Worm (Caenorhabditis elegans): ENCODE measurements around the gene col-142.

col-142 gene

DNA sequence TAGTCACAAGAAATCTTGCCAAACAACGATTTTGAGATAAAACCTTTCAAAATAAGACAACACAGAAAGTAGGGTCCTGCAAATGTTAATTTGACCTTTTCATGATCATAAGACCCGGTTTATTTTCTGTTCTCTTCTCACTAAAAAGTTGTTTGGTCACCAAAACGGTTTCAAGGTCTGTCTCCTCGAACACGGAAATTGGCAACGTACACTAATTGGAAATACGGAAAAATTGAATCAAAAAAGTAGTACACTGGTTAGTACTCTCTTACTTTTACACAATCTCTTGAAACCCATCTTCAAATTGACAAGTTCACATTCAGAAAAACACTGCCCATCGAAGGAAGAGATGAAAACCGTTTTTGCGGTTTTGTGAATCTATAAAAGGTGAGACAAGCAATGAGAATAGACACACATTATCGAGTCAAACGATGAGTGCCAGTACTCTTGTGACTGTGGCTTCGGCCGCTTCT, at the start of gene col-142:
col-142 (plus strand) TSS at position 423 of the 473 bp plus-strand sequence.
- TF ChIP-seq pes-1 (GFP tag; IDR thresholded peaks at IDR 0.05): no peak
- TF ChIP-seq scrt-1 (GFP tag; IDR thresholded peaks at IDR 0.05): no peak
- no peak for TF ChIP-seq aly-1 (tag; optimal IDR thresholded peaks at IDR 0.05)

DNA sequence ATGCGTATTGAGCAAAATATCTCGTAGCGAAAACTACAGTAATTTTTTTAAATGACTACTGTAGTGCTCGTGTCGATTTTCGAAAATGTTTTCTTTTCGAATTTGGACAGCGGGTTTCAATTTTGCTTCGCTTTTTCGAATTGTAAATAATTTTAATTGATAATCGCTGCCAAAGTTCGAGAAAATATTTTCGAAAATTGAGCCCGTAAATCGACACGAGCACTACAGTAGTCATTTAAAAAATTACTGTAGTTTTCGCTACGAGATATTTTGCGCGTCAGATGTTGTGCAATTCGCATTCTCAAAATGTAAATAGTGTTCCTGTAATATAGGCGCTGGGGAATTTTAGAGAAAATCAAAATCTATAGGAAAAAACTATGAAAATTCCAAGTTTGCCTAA, 48.7 kb upstream of the col-142 start:
- TF ChIP-seq hnd-1 (tag; optimal IDR thresholded peaks at IDR 0.05) (no peak), ceh-13 (GFP tag; optimal IDR thresholded peaks at IDR 0.05) (no peak), B0310.2 (tag; optimal IDR thresholded peaks at IDR 0.05) (no peak), ets-7 (tag; optimal IDR thresholded peaks at IDR 0.05) (no peak), tbx-37 (GFP tag; conservative IDR thresholded peaks at IDR 0.05) (no peak), hmg-4 (GFP tag; optimal IDR thresholded peaks at IDR 0.05) (no peak), scrt-1 (GFP tag; IDR thresholded peaks at IDR 0.05) (no peak), hmbx-1 (tag; optimal IDR thresholded peaks at IDR 0.05) (no peak)

DNA sequence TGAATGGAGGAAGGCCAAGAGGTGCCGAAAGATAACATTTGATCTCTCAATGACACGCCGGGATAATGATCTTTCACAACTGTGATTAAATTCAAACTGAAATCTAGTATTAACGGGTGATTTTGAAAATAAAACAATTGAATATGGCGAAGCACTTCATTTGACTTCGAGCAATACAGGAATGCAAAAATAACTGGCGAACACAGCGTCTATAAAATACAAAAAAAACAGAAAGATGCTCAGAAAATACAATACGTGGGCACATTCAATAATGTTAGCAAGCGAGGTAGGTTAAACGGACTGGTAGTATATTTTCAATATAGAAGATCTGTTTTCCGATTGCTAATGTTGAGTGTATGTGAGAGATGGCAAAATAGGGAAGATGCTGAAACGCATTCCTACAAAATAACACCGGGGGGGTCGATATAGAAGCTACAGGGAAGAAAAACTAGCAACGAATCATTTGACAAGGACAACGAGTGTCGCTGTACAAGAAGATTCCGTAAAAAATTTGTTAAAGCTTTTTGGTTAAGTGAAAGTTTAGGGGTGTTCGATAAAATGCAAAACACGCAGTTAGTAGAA, 47.8 kb upstream of the col-142 start:
- TF ChIP-seq tra-4 (tag; optimal IDR thresholded peaks at IDR 0.05) (no peak), ets-7 (tag; optimal IDR thresholded peaks at IDR 0.05) (no peak), aly-1 (tag; optimal IDR thresholded peaks at IDR 0.05) (no peak), B0310.2 (tag; optimal IDR thresholded peaks at IDR 0.05) (no peak), ama-1 (optimal IDR thresholded peaks at IDR 0.05) (no peak)

DNA sequence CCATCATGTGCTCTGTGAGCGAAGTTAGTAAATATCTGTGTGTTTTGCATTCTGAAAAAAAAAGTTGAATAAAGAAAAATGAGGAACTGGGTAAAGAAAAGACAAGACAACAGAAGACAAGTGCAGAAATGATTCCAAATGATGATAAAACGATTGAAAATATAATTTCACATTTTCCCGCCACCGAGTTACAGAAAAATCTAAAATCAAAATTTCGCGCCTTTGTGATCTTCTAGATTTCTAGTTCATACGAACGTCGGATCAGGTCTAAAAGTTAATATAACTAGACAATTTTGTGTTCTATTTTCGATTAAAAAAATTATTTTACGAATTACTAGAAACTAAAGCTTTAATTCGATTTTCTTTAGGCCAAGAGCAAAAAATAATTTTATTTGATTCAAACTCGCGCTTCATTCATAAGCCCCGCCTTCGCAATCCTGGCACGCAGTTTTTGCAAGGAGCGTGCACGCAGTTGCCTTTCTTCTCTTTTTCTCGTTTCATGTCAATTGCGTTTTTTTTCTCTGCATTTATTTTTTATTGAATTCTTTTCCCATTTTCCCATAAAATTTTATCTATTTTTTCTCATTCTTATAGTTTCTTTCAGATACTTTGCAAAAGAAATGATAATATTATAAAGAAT, 46.0 kb upstream of the col-142 start, which contains the start of the genes spn-4 and spe-39:
spn-4 (minus strand) TSS at position 51 of the 640 bp plus-strand sequence.
spe-39 (plus strand) TSS at position 599 of the 640 bp plus-strand sequence.
- TF ChIP-seq ceh-36 (tag; optimal IDR thresholded peaks at IDR 0.05): no peak
- TF ChIP-seq pes-1 (GFP tag; IDR thresholded peaks at IDR 0.05): no peak
- 0 out of 2 replicates have a peak, but pooled peaks have one; percentile 56 for TF ChIP-seq sea-1 (GFP tag; conservative IDR thresholded peaks at IDR 0.05)
- no peak for TF ChIP-seq hnd-1 (tag; optimal IDR thresholded peaks at IDR 0.05)
- TF ChIP-seq ets-7 (tag; optimal IDR thresholded peaks at IDR 0.05): peak; percentile 26
- peak; percentile 3 for TF ChIP-seq ceh-13 (GFP tag; optimal IDR thresholded peaks at IDR 0.05)
- TF ChIP-seq ama-1 (optimal IDR thresholded peaks at IDR 0.05): no peak
- no peak for TF ChIP-seq scrt-1 (GFP tag; IDR thresholded peaks at IDR 0.05)
- no peak for TF ChIP-seq tbx-11 (GFP tag; IDR thresholded peaks at IDR 0.05)
- TF ChIP-seq hmbx-1 (tag; optimal IDR thresholded peaks at IDR 0.05): no peak
- TF ChIP-seq B0310.2 (tag; optimal IDR thresholded peaks at IDR 0.05): no peak
- no peak for TF ChIP-seq aly-1 (tag; optimal IDR thresholded peaks at IDR 0.05)
- TF ChIP-seq tra-4 (tag; optimal IDR thresholded peaks at IDR 0.05): no peak
- TF ChIP-seq hmg-4 (GFP tag; optimal IDR thresholded peaks at IDR 0.05): no peak
- TF ChIP-seq F13C5.2 (tag; optimal IDR thresholded peaks at IDR 0.05): peak; percentile 71
- no peak for TF ChIP-seq tbx-37 (GFP tag; conservative IDR thresholded peaks at IDR 0.05)
- no peak for TF ChIP-seq flt-1 (GFP tag; IDR thresholded peaks at IDR 0.05)

DNA sequence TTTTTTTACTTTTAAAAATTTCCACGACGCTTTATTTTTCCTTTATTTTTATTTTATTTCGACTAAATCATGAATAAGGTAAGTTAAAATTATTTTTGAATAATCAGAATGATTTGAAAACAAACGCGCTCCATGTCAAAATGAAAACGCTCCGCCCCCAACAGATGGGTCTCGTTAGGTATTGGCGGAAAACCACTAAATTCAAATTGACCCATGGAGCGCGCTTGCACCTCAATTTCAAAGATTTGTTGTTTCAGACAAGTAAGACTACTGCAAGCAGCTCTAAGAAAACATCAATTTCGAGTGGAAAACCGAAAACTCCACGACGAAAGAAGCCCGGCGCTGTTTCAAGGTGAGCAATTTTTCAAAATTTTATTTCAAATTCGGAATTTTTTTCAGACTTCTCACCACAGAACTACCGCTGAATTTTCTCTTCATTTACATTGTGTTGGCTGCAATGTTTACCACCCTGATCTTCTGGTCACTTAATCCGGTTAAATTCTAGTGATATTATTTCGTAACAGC, 43.0 kb upstream of the col-142 start, which contains the start of gene ZC404.2:
ZC404.2 (plus strand) TSS at position 47 of the 525 bp plus-strand sequence.
- TF ChIP-seq scrt-1 (GFP tag; IDR thresholded peaks at IDR 0.05) (0 out of 2 replicates have a peak, but pooled peaks have one; percentile 13), pes-1 (GFP tag; IDR thresholded peaks at IDR 0.05) (no peak), ama-1 (optimal IDR thresholded peaks at IDR 0.05) (peak; percentile 69)

DNA sequence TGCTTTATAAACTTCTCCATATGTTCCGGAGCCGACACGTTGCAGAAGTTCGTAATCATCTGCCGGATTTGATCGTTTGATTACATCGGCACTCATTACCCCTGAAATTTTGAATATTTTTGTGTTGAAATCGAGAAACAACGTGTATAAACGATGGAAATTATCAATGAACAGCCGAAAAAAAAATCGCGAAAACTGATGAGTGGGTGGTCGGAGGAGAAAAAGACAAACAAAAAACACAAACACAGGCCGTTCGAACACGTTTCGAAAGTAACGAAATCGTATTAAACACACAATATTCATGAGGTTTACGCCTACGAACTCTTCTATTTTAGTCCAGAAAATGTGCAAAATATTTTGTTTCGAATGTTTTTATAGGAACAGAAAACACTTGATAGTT, 38.4 kb upstream of the col-142 start, which contains the start of gene gck-2:
gck-2 (minus strand) TSS at position 101 of the 400 bp plus-strand sequence.
- TF ChIP-seq aly-1 (tag; optimal IDR thresholded peaks at IDR 0.05) (no peak), tbx-37 (GFP tag; conservative IDR thresholded peaks at IDR 0.05) (no peak), hmg-4 (GFP tag; optimal IDR thresholded peaks at IDR 0.05) (no peak), flt-1 (GFP tag; IDR thresholded peaks at IDR 0.05) (no peak), scrt-1 (GFP tag; IDR thresholded peaks at IDR 0.05) (no peak), ceh-36 (tag; optimal IDR thresholded peaks at IDR 0.05) (no peak), F13C5.2 (tag; optimal IDR thresholded peaks at IDR 0.05) (no peak), tbx-11 (GFP tag; IDR thresholded peaks at IDR 0.05) (no peak), pes-1 (GFP tag; IDR thresholded peaks at IDR 0.05) (no peak), ets-7 (tag; optimal IDR thresholded peaks at IDR 0.05) (no peak), hmbx-1 (tag; optimal IDR thresholded peaks at IDR 0.05) (no peak), B0310.2 (tag; optimal IDR thresholded peaks at IDR 0.05) (no peak), tra-4 (tag; optimal IDR thresholded peaks at IDR 0.05) (no peak), ceh-13 (GFP tag; optimal IDR thresholded peaks at IDR 0.05) (no peak), sea-1 (GFP tag; conservative IDR thresholded peaks at IDR 0.05) (no peak)

DNA sequence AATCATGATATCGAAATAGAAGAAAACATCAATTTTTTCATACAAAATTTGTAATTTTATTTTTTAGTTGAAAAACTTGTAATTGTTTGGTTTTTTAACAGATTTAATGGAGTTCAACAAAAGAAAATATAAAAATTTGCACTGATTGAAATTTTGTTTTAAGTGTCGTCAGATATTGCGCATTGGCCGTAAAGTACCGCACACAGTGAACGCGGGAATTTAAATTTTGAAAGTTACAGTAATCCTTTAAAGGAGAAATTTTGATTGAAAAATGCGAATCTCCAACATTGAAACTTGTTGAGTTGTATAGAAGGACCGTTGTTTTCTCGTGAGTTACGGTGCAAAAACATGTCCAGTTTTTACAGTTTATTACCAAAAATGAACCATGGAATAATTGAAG, 38.0 kb upstream of the col-142 start:
- TF ChIP-seq scrt-1 (GFP tag; IDR thresholded peaks at IDR 0.05) (no peak), ceh-36 (tag; optimal IDR thresholded peaks at IDR 0.05) (no peak), sea-1 (GFP tag; conservative IDR thresholded peaks at IDR 0.05) (no peak), tbx-11 (GFP tag; IDR thresholded peaks at IDR 0.05) (no peak), tbx-37 (GFP tag; conservative IDR thresholded peaks at IDR 0.05) (no peak), ets-7 (tag; optimal IDR thresholded peaks at IDR 0.05) (no peak)

DNA sequence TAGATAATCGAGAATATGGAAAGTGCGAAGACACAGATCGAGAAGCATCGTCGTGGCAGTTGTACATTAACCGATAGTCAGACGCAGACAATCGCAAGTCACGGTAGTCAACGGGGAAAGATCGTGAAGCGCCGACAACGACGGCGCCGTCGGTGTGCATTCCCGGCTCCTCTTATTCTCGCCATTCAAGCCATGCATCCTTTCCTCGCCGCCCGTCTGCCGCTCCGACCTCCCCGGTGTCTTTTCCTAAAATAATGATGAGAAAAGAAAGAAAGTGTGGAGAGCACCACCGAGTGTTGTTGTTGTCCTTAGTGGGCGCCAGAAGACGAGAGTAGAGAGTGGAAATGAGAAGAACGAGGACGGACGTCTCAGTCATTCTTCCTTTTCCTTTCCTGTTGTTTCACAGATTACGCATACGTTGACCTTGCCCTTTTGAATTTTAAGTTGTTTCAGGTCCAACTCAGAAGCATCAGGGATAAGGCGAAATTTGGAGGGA, 37.2 kb upstream of the col-142 start, which contains the start of gene ZC404.1:
ZC404.1 (plus strand) TSS at position 446 of the 496 bp plus-strand sequence.
- TF ChIP-seq F13C5.2 (tag; optimal IDR thresholded peaks at IDR 0.05) (no peak), tbx-11 (GFP tag; IDR thresholded peaks at IDR 0.05) (no peak), tra-4 (tag; optimal IDR thresholded peaks at IDR 0.05) (no peak), flt-1 (GFP tag; IDR thresholded peaks at IDR 0.05) (no peak), scrt-1 (GFP tag; IDR thresholded peaks at IDR 0.05) (no peak), hmbx-1 (tag; optimal IDR thresholded peaks at IDR 0.05) (no peak), hmg-4 (GFP tag; optimal IDR thresholded peaks at IDR 0.05) (no peak), hnd-1 (tag; optimal IDR thresholded peaks at IDR 0.05) (no peak)
